Fruit fly (Drosophila melanogaster): ENCODE measurements around the gene Gba1a.

Gene Gba1a

dm6 chr3R:23747446-23747845, 47.0 kb downstream of the Gba1a start:
- no peak for TF ChIP-seq CG32121 (GFP tag; IDR thresholded peaks at IDR 0.05)
- TF ChIP-seq Pif1B (GFP tag; optimal IDR thresholded peaks at IDR 0.05), result no peak
- TF ChIP-seq CG17806 (tag; optimal IDR thresholded peaks at IDR 0.05), result no peak
- no peak for TF ChIP-seq CG34367 (tag; optimal IDR thresholded peaks at IDR 0.05)
- TF ChIP-seq CG10348 (GFP tag; IDR thresholded peaks at IDR 0.05), result no peak
- TF ChIP-seq CG8301 (tag; optimal IDR thresholded peaks at IDR 0.05), result no peak
- TF ChIP-seq CG15710 (tag; optimal IDR thresholded peaks at IDR 0.05), result no peak
- no peak for TF ChIP-seq CG9948 (tag; optimal IDR thresholded peaks at IDR 0.05)
- TF ChIP-seq CG8159 (tag; optimal IDR thresholded peaks at IDR 0.05), result no peak
- no peak for TF ChIP-seq CG12605 (GFP tag; IDR thresholded peaks at IDR 0.05)
- no peak for TF ChIP-seq fd96Ca (GFP tag; IDR thresholded peaks at IDR 0.05)
- TF ChIP-seq CG4496 (GFP tag; IDR thresholded peaks at IDR 0.05), result no peak
- no peak for TF ChIP-seq rn (GFP tag; IDR thresholded peaks at IDR 0.05)
- TF ChIP-seq Snoo (tag; optimal IDR thresholded peaks at IDR 0.05), result no peak
- no peak for TF ChIP-seq Ets98B (GFP tag; IDR thresholded peaks at IDR 0.05)
- no peak for TF ChIP-seq D1 (tag; optimal IDR thresholded peaks at IDR 0.05)

All from whole organism, pupa.